Fruit fly (Drosophila melanogaster): ENCODE data around the gene CG34452.

The CG34452 gene

DNA sequence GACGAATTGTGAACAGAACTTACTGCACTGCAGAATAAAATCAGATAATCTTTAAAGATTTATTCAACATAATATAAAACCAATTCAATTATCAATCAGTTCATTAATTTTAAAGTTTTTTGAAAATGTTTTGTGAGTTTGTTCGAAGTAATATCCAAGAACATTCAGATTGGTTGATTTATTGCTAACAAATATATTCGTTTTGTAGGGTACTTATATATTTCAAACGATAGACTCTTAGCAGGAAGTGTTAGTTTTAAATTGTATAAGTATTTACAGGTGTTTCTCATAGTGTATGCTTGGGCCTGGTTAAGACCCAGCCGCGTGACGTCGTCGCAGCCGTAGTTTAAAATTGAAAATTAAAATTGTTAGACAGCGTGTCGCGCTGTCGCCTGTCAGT lies 20.9 kb upstream of the CG34452 start (continued):
- no peak for TF ChIP-seq nerfin-1 (tag; optimal IDR thresholded peaks at IDR 0.05)
- TF ChIP-seq CG2712 (tag; optimal IDR thresholded peaks at IDR 0.05) = peak; percentile 3
- TF ChIP-seq CG1529 (GFP tag; optimal IDR thresholded peaks at IDR 0.05) = no peak
- TF ChIP-seq Drgx (GFP tag; IDR thresholded peaks at IDR 0.05) = peak; percentile 59; the same call in 1 of the 2 replicates
- no peak for TF ChIP-seq yki (optimal IDR thresholded peaks at IDR 0.05)
- TF ChIP-seq gem (tag; optimal IDR thresholded peaks at IDR 0.05) = peak; percentile 25
- no peak for TF ChIP-seq hbn (GFP tag; IDR thresholded peaks at IDR 0.05; ENCODE audit: partially characterized antibody)
- TF ChIP-seq Hr51 (GFP tag; optimal IDR thresholded peaks at IDR 0.05) = no peak
- TF ChIP-seq D19A (tag; optimal IDR thresholded peaks at IDR 0.05) = peak; percentile 10
- TF ChIP-seq CG33557 (GFP tag; optimal IDR thresholded peaks at IDR 0.05) = no peak
- TF ChIP-seq CG15514 (GFP tag; optimal IDR thresholded peaks at IDR 0.05) = no peak
- peak; percentile 9 for TF ChIP-seq Sox102F (GFP tag; optimal IDR thresholded peaks at IDR 0.05)
- TF ChIP-seq chm (GFP tag; IDR thresholded peaks at IDR 0.05) = no peak
- no peak for TF ChIP-seq CrebB (tag; optimal IDR thresholded peaks at IDR 0.05)
- TF ChIP-seq Aef1 (GFP tag; IDR thresholded peaks at IDR 0.05) = no peak
- no peak for TF ChIP-seq ind (GFP tag; optimal IDR thresholded peaks at IDR 0.05)
- peak; percentile 35 for TF ChIP-seq CG2678 (tag; optimal IDR thresholded peaks at IDR 0.05)
- TF ChIP-seq ara (GFP tag; IDR thresholded peaks at IDR 0.05) = no peak
- no peak for TF ChIP-seq CG9817 (tag; optimal IDR thresholded peaks at IDR 0.05)
- TF ChIP-seq tgo (GFP tag; IDR thresholded peaks at IDR 0.05) = no peak
- peak; percentile 2 for TF ChIP-seq CG7556 (GFP tag; optimal IDR thresholded peaks at IDR 0.05)
- TF ChIP-seq Ravus (GFP tag; IDR thresholded peaks at IDR 0.05) = no peak
- no peak for TF ChIP-seq CG34376 (GFP tag; optimal IDR thresholded peaks at IDR 0.05)
- no peak for TF ChIP-seq hth (optimal IDR thresholded peaks at IDR 0.05)
- no peak for TF ChIP-seq CG9437 (GFP tag; optimal IDR thresholded peaks at IDR 0.05)
- TF ChIP-seq sim (GFP tag; IDR thresholded peaks at IDR 0.05) = no peak

DNA sequence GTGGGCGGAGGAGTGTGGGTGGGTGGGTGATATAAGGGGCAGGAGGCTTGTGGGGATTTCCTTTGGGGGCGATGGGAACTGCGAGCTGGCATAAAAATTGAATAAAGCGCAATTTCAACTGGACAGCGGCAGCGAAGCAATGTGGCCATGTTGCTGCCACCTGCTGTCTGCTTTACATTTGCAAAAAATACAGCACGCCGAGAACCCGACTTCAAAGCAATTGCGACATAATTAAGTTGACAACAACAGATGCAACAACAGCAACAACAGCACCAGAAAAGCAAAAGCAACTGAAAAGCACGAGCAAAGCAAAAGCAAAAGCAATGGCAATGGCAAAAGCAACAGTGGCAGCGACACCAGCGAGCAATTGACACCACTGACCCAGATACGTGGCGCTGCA lies 20.5 kb upstream of the CG34452 start:
- TF ChIP-seq lov (optimal IDR thresholded peaks at IDR 0.05) = no peak
- 0 out of 3 replicates have a peak, but pooled peaks have one; percentile 55 for TF ChIP-seq lov (GFP tag; IDR thresholded peaks at IDR 0.05)
- 0 out of 2 replicates have a peak, but pooled peaks have one; percentile 22 for TF ChIP-seq CG5953 (GFP tag; IDR thresholded peaks at IDR 0.05)
- TF ChIP-seq CG11560 (tag; IDR thresholded peaks at IDR 0.05) = 0 out of 3 replicates have a peak, but pooled peaks have one; percentile 11
- TF ChIP-seq zfh1 (GFP tag; IDR thresholded peaks at IDR 0.05) = 0 out of 3 replicates have a peak, but pooled peaks have one; percentile 48
- no peak for TF ChIP-seq CG6813 (GFP tag; optimal IDR thresholded peaks at IDR 0.05)

DNA sequence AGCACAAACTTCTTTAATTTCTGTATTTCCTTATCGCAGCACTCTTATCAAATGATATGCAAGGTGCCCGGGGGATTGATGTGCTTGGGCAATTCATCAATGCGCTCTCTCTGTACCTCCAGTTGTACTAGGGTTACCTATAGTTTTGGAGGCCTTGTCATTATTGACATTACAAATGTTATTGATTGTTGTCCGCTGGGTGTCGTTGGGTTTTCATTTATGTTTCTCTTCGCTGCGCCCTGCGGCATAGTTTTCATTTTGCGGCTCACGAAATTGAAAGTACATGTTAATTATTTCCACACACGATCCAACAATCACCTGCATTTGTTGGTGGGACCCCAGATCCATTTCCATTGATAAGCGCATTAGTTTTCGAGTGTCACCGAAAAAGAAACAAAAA lies 18.5 kb upstream of the CG34452 start:
- TF ChIP-seq Bgb (GFP tag; IDR thresholded peaks at IDR 0.05; ENCODE audit: partially characterized antibody) = no peak
- peak; percentile 68 for TF ChIP-seq CG8281 (tag; optimal IDR thresholded peaks at IDR 0.05)
- peak; percentile 56; the same call in 1 of the 3 replicates for TF ChIP-seq otp (GFP tag; IDR thresholded peaks at IDR 0.05)
- TF ChIP-seq ara (GFP tag; IDR thresholded peaks at IDR 0.05) = peak; percentile 32; the same call in 1 of the 2 replicates
- TF ChIP-seq CG3838 (GFP tag; optimal IDR thresholded peaks at IDR 0.05) = no peak
- peak in 1 of 2 experiments; percentile 34 for TF ChIP-seq Pdp1 (GFP tag; optimal IDR thresholded peaks at IDR 0.05)
- no peak for TF ChIP-seq CG17912 (GFP tag; optimal IDR thresholded peaks at IDR 0.05)
- peak; percentile 15 for TF ChIP-seq CG17359 (tag; optimal IDR thresholded peaks at IDR 0.05)
- peak; percentile 5 for TF ChIP-seq unpg (GFP tag; optimal IDR thresholded peaks at IDR 0.05)
- TF ChIP-seq CG30431 (GFP tag; optimal IDR thresholded peaks at IDR 0.05) = no peak
- no peak for TF ChIP-seq CG13287 (GFP tag; IDR thresholded peaks at IDR 0.05; ENCODE audit: partially characterized antibody)
- no peak for TF ChIP-seq sc (optimal IDR thresholded peaks at IDR 0.05)
- TF ChIP-seq sc (GFP tag; optimal IDR thresholded peaks at IDR 0.05) = no peak
- TF ChIP-seq CG2120 (GFP tag; optimal IDR thresholded peaks at IDR 0.05) = no peak
- TF ChIP-seq CG10543 (GFP tag; optimal IDR thresholded peaks at IDR 0.05) = peak; percentile 34
- no peak for TF ChIP-seq ap (GFP tag; IDR thresholded peaks at IDR 0.05)
- peak; percentile 33 for TF ChIP-seq CG12219 (GFP tag; optimal IDR thresholded peaks at IDR 0.05)
- TF ChIP-seq sug (tag; optimal IDR thresholded peaks at IDR 0.05) = peak; percentile 72
- peak; percentile 2 for TF ChIP-seq sqz (GFP tag; optimal IDR thresholded peaks at IDR 0.05)
